Fruit fly (Drosophila melanogaster) whole organism, wandering third instar larva: ENCODE measurements around the gene CG15262.

Experiments used
- Abd-B ChIP-seq: fragments of >200 bp; optimal IDR thresholded peaks from 2 replicates; lab custom pipeline; 2017; ENCODE audit warnings: missing biosample characterization, missing genetic modification characterization
- CG9705 ChIP-seq: fragments of 200-800 bp; sonication (Bioruptor generic); optimal IDR thresholded peaks from 2 replicates; lab custom pipeline; 2018; ENCODE audit warnings: missing biosample characterization, mild to moderate bottlenecking, missing genetic modification characterization
- Dif ChIP-seq: fragments of 200-275, 200-300 bp; sonication (Bioruptor generic); optimal IDR thresholded peaks from 2 replicates; lab custom pipeline; 2018; ENCODE audit warnings: missing biosample characterization, missing genetic modification characterization; ENCODE audit not compliant: partially characterized antibody
- Hr78 ChIP-seq: fragments of >200 bp; optimal IDR thresholded peaks from 2 replicates; lab custom pipeline; 2017; ENCODE audit warnings: missing biosample characterization, missing genetic modification characterization
- OdsH ChIP-seq: fragments of 200-800 bp; sonication (Bioruptor generic); optimal IDR thresholded peaks from 2 replicates; lab custom pipeline; 2016; ENCODE audit warnings: missing biosample characterization, mild to moderate bottlenecking, missing genetic modification characterization
- Sp1 ChIP-seq: fragments of 200-800 bp; sonication (Bioruptor generic); optimal IDR thresholded peaks from 3 replicates; lab custom pipeline; 2019; ENCODE audit warnings: missing biosample characterization, mild to moderate bottlenecking, missing genetic modification characterization, moderate library complexity
- fru ChIP-seq: fragments of 200-800 bp; sonication (Bioruptor generic); optimal IDR thresholded peaks from 3 replicates; lab custom pipeline; 2016; ENCODE audit warnings: missing biosample characterization, mild to moderate bottlenecking, missing genetic modification characterization
- h ChIP-seq: fragments of 200-800 bp; sonication (Bioruptor generic); optimal IDR thresholded peaks from 3 replicates; lab custom pipeline; 2016; ENCODE audit warnings: missing biosample characterization, mild to moderate bottlenecking, missing genetic modification characterization
- jim ChIP-seq: fragments of 175-275, 200-325 bp; sonication (Bioruptor generic); optimal IDR thresholded peaks from 2 replicates; lab custom pipeline; 2016; ENCODE audit warnings: missing biosample characterization, mild to moderate bottlenecking, missing genetic modification characterization
- pan ChIP-seq: fragments of >200 bp; optimal IDR thresholded peaks from 2 replicates; lab custom pipeline; 2017
- sage ChIP-seq: fragments of 200-800 bp; sonication (Bioruptor generic); optimal IDR thresholded peaks from 2 replicates; lab custom pipeline; 2016; ENCODE audit warnings: missing biosample characterization, mild to moderate bottlenecking, missing genetic modification characterization
- usp ChIP-seq: fragments of >200 bp; optimal IDR thresholded peaks from 2 replicates; lab custom pipeline; 2017; ENCODE audit warnings: missing biosample characterization, missing genetic modification characterization

dm6 chr2L:15264483-15264987 lies 33.1 kb upstream of the CG15262 start, which contains the start of gene yuri:
- TF ChIP-seq CG9705 (GFP tag; lab: Kevin White, UChicago) (no peak), Sp1 (peak; percentile 48), pan (no peak), Hr78 (GFP tag; lab: Kevin White, UChicago) (no peak), fru (peak; percentile 54), jim (peak; percentile 28), Abd-B (GFP tag; lab: Kevin White, UChicago) (no peak), OdsH (GFP tag; lab: Kevin White, UChicago) (peak; percentile 38), sage (no peak), h (GFP tag; lab: Kevin White, UChicago) (peak; percentile 71), Dif (peak; percentile 99), usp (GFP tag; lab: Kevin White, UChicago) (no peak)
